Worm (Caenorhabditis elegans): ENCODE data around the gene F36D3.1.
"Not testable (repeated sequence)": the region's sequence is repeated elsewhere in the genome, so short reads cannot be mapped to it uniquely, and the experiment has no call there.

F36D3.1 gene

ce11 chrV:16505828-16506227, 6.7 kb downstream of the F36D3.1 start, which contains the start of gene nhr-54:
Gene nhr-54 (minus strand): TSS chrV:16505928.
- TF ChIP-seq C34B4.2 (tag; optimal IDR thresholded peaks at IDR 0.05) (no peak), unc-98 (GFP tag; IDR thresholded peaks at IDR 0.05) (no peak), ceh-88 (GFP tag; IDR thresholded peaks at IDR 0.05) (no peak), lir-3 (tag; optimal IDR thresholded peaks at IDR 0.05; ENCODE audit: poor library complexity) (no peak), fkh-10 (GFP tag; optimal IDR thresholded peaks at IDR 0.05) (no peak), efl-3 (GFP tag; optimal IDR thresholded peaks at IDR 0.05) (no peak), hlh-17 (GFP tag; optimal IDR thresholded peaks at IDR 0.05; ENCODE audit: borderline replicate concordance) (no peak), ceh-82 (tag; optimal IDR thresholded peaks at IDR 0.05) (no peak), nhr-237 (tag; optimal IDR thresholded peaks at IDR 0.05) (no peak), tlp-1 (tag; optimal IDR thresholded peaks at IDR 0.05) (no peak), ces-1 (GFP tag; optimal IDR thresholded peaks at IDR 0.05) (no peak), rnt-1 (tag; optimal IDR thresholded peaks at IDR 0.05) (no peak), pqm-1 (tag; optimal IDR thresholded peaks at IDR 0.05) (no peak), elt-3 (tag; optimal IDR thresholded peaks at IDR 0.05) (no peak), jun-1 (tag; optimal IDR thresholded peaks at IDR 0.05) (no peak), ceh-90 (tag; optimal IDR thresholded peaks at IDR 0.05) (no peak), ztf-4 (tag; optimal IDR thresholded peaks at IDR 0.05) (no peak), aha-1 (tag; optimal IDR thresholded peaks at IDR 0.05) (no peak), ceh-63 (GFP tag; optimal IDR thresholded peaks at IDR 0.05) (no peak), ztf-11 (tag; optimal IDR thresholded peaks at IDR 0.05) (no peak)

DNA sequence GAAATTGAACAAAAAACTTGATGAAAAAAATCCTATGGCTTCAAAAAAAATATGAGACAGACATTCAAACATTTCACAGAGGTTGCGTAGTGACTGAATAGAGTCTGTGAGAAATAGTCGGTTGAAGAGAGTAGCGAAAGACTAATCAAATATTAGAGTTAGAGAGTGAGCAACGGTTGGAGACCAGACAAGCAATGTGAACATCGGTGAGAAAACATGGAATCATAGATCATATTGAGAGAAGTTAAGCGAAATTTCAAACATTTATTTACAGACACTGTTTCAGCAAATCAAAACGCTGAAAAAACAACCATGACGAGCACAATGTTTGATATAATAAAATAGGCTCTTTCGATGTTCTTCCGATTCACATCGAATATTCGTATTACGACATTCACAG, 7.5 kb downstream of the F36D3.1 start:
- peak; percentile 8 for TF ChIP-seq lin-14 (GFP tag; optimal IDR thresholded peaks at IDR 0.05)
- no peak for TF ChIP-seq dsc-1 (tag; optimal IDR thresholded peaks at IDR 0.05)
- no peak for TF ChIP-seq rnt-1 (tag; optimal IDR thresholded peaks at IDR 0.05)
- TF ChIP-seq irx-1 (tag; optimal IDR thresholded peaks at IDR 0.05), result no peak
- no peak for TF ChIP-seq tlp-1 (tag; optimal IDR thresholded peaks at IDR 0.05)
- TF ChIP-seq lir-3 (tag; optimal IDR thresholded peaks at IDR 0.05; ENCODE audit: poor library complexity), result no peak

- TF ChIP-seq ceh-82 (tag; optimal IDR thresholded peaks at IDR 0.05), result no peak
- no peak for TF ChIP-seq xbp-1 (tag; optimal IDR thresholded peaks at IDR 0.05)
- TF ChIP-seq nhr-28 (tag; optimal IDR thresholded peaks at IDR 0.05), result no peak
- no peak for TF ChIP-seq fkh-10 (GFP tag; optimal IDR thresholded peaks at IDR 0.05)
- TF ChIP-seq sptf-1 (tag; optimal IDR thresholded peaks at IDR 0.05), result no peak
- TF ChIP-seq unc-86 (tag; optimal IDR thresholded peaks at IDR 0.05), result no peak
- TF ChIP-seq nhr-47 (tag; optimal IDR thresholded peaks at IDR 0.05), result no peak
- no peak for TF ChIP-seq rnt-1 (tag; optimal IDR thresholded peaks at IDR 0.05)
- TF ChIP-seq sox-4 (tag; optimal IDR thresholded peaks at IDR 0.05), result no peak
- TF ChIP-seq snpc-4 (tag; optimal IDR thresholded peaks at IDR 0.05), result no peak
- no peak for TF ChIP-seq lin-13 (GFP tag; optimal IDR thresholded peaks at IDR 0.05)
- TF ChIP-seq ceh-8 (GFP tag; optimal IDR thresholded peaks at IDR 0.05), result no peak
These were observed 9.5 kb downstream of the F36D3.1 start, which contains the start of gene srr-3 for ce11 chrV:16508667-16509066. Gene srr-3 (minus strand): TSS chrV:16508767.

ce11 chrV:16515140-16515539, 16.0 kb downstream of the F36D3.1 start, which contains the start of gene F36D3.5:
Gene F36D3.5 (minus strand): TSS chrV:16515240.
- not testable (repeated sequence) for TF ChIP-seq irx-1, sptf-1, mef-2 (tag; optimal IDR thresholded peaks at IDR 0.05)

DNA sequence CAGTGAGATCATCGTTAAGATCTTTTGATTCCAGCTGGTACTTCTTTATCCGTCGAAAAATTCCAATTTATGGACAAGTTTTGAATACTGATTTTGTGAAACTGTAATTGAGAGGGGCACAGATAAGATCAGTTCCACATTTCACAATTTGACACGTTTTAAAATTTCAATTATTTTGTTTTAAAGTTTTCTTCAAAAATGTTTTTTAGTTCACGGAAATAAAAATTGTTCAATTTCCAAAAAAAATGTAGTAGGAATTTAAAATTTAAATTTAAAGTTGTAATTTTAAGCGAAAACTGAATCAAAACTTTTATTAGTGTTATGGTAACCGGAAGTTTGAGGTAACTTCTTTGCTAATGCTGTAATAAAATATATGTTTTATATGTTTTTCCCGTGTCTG, 18.5 kb downstream of the F36D3.1 start, which contains the start of gene F36D3.4:
Gene F36D3.4, minus strand, starts transcription at position 101 of the 400 bp plus-strand sequence.
- no peak for TF ChIP-seq lin-35 (GFP tag; optimal IDR thresholded peaks at IDR 0.05)
- TF ChIP-seq snpc-4 (tag; optimal IDR thresholded peaks at IDR 0.05), result no peak
- no peak for TF ChIP-seq dpl-1 (GFP tag; optimal IDR thresholded peaks at IDR 0.05)
- no peak for TF ChIP-seq rnt-1 (tag; optimal IDR thresholded peaks at IDR 0.05)
- TF ChIP-seq nhr-84 (tag; optimal IDR thresholded peaks at IDR 0.05), result no peak
